Worm (Caenorhabditis elegans) whole organism, L2 larva: Measurements from ENCODE around the gene F28H7.3.

Experiments used
- Y55F3AM.14 ChIP-seq: fragments of 200-800 bp; sonication (Bioruptor generic); optimal IDR thresholded peaks from 2 replicates; lab custom pipeline; 2018; ENCODE audit warnings: mild to moderate bottlenecking, missing genetic modification characterization, missing compliant biosample characterization
- ama-1 ChIP-seq: fragments of 150-350 bp; optimal IDR thresholded peaks from 2 replicates; lab custom pipeline; 2018; ENCODE audit warnings: inconsistent platforms
- elt-1 ChIP-seq: fragments of 150-350 bp; optimal IDR thresholded peaks from 2 replicates; lab custom pipeline; 2014; ENCODE audit warnings: missing biosample characterization, missing genetic modification characterization
- sma-3 ChIP-seq: sonication (generic microtip); optimal IDR thresholded peaks from 2 replicates; lab custom pipeline; 2016; ENCODE audit warnings: missing genetic modification reagents, missing genetic modification characterization, missing compliant biosample characterization
- snpc-4 ChIP-seq: fragments of 150-350 bp; optimal IDR thresholded peaks from 2 replicates; lab custom pipeline; 2014; ENCODE audit warnings: missing biosample characterization, missing genetic modification characterization
- ztf-11 ChIP-seq: sonication (generic microtip); optimal IDR thresholded peaks from 2 replicates; lab custom pipeline; 2017; ENCODE audit warnings: missing biosample characterization, missing genetic modification characterization

DNA sequence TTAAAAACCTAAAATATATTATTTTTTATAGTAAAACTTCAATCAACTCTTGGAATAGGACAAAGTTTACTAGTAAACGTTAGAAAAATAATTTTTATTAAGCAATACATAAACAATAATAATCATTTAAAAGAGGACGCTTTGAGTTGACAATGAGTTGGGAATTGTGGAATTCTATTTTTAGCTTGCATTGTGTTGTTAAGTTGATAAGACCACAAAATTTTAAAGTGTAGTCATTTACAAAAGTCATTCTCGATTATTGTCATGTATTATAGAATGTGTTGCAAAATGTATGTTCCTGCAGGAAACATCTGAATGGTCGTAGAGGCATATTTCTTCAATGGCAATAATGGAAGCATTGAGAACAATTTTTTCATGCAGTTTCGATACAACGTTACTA lies 39.6 kb downstream of the F28H7.3 start:
- TF ChIP-seq sma-3 (GFP tag; lab: Kevin White, UChicago) (no peak), elt-1 (tag; lab: Kevin White, UChicago) (no peak), Y55F3AM.14 (no peak), ama-1 (no peak), snpc-4 (no peak), ztf-11 (tag; lab: Kevin White, UChicago) (no peak)
